Fruit fly (Drosophila melanogaster): ENCODE measurements around the gene CG4239.

Gene CG4239

dm6 chrX:16384843-16385726 is at the start of gene CG4239, which contains the start of gene CG9992:
CG4239 (plus strand) TSS chrX:16385278.
CG9992 (minus strand) TSS chrX:16384908.
- TF ChIP-seq CTCF (optimal IDR thresholded peaks at IDR 0.05): no peak
- TF ChIP-seq CG8478 (optimal IDR thresholded peaks at IDR 0.05): no peak

dm6 chrX:16350062-16350461 is 35.0 kb upstream of the CG4239 start, which contains the start of gene sl:
sl (plus strand) TSS chrX:16350315.
- TF ChIP-seq CG8478 (optimal IDR thresholded peaks at IDR 0.05): no peak
- TF ChIP-seq CTCF (optimal IDR thresholded peaks at IDR 0.05): no peak

- TF ChIP-seq CTCF (optimal IDR thresholded peaks at IDR 0.05): no peak
- no peak for TF ChIP-seq CG8478 (optimal IDR thresholded peaks at IDR 0.05)
These were observed 26.3 kb upstream of the CG4239 start, which contains the start of the genes U2af50 and PIG-Q for dm6 chrX:16358670-16359320. U2af50 (minus strand) TSS chrX:16359039. PIG-Q (plus strand) TSS chrX:16359143.

dm6 chrX:16361306-16361705 is 23.8 kb upstream of the CG4239 start, which contains the start of gene nonA:
nonA (plus strand) TSS chrX:16361569.
- TF ChIP-seq CG8478 (optimal IDR thresholded peaks at IDR 0.05) (no peak), CTCF (optimal IDR thresholded peaks at IDR 0.05) (no peak)

dm6 chrX:16368585-16368984 is 16.5 kb upstream of the CG4239 start:
- TF ChIP-seq CTCF (optimal IDR thresholded peaks at IDR 0.05) (no peak), CG8478 (optimal IDR thresholded peaks at IDR 0.05) (no peak)

- TF ChIP-seq CG8478 (optimal IDR thresholded peaks at IDR 0.05) (no peak), CTCF (optimal IDR thresholded peaks at IDR 0.05) (no peak)
These were observed 13.2 kb upstream of the CG4239 start for dm6 chrX:16371923-16372322.

- TF ChIP-seq CG8478 (optimal IDR thresholded peaks at IDR 0.05): no peak
These were observed 12.4 kb upstream of the CG4239 start, which contains the start of gene Fur2 for dm6 chrX:16372492-16373350. Fur2 (plus strand) TSS chrX:16373086.

dm6 chrX:16373541-16373940 is 11.5 kb upstream of the CG4239 start:
- TF ChIP-seq CG8478 (optimal IDR thresholded peaks at IDR 0.05) (no peak), CTCF (optimal IDR thresholded peaks at IDR 0.05) (no peak)

dm6 chrX:16374059-16374458 is 11.0 kb upstream of the CG4239 start:
- TF ChIP-seq CG8478 (optimal IDR thresholded peaks at IDR 0.05) (no peak), CTCF (optimal IDR thresholded peaks at IDR 0.05) (no peak)

dm6 chrX:16383667-16384515 is 1.2 kb upstream of the CG4239 start:
- TF ChIP-seq CTCF (optimal IDR thresholded peaks at IDR 0.05) (no peak), CG8478 (optimal IDR thresholded peaks at IDR 0.05) (no peak)

dm6 chrX:16385942-16386392 is 889 bp downstream of the CG4239 start:
- TF ChIP-seq CG8478 (optimal IDR thresholded peaks at IDR 0.05) (no peak), CTCF (optimal IDR thresholded peaks at IDR 0.05) (no peak)

dm6 chrX:16391397-16391796 is 6.3 kb downstream of the CG4239 start, which contains the start of the genes TH1 and mei-41:
TH1 (minus strand) TSS chrX:16391438.
mei-41 (plus strand) TSS chrX:16391698.
- TF ChIP-seq CTCF (optimal IDR thresholded peaks at IDR 0.05): no peak
- TF ChIP-seq CG8478 (optimal IDR thresholded peaks at IDR 0.05): no peak

- TF ChIP-seq CG8478 (optimal IDR thresholded peaks at IDR 0.05) (no peak), CTCF (optimal IDR thresholded peaks at IDR 0.05) (no peak)
These were observed 18.8 kb downstream of the CG4239 start for dm6 chrX:16403811-16404420.
